Fruit fly (Drosophila melanogaster) whole organism, pupa: Measurements from ENCODE around the gene pdm2.

Experiments
- CG10348 ChIP-seq: fragments of 200-800 bp; sonication (Bioruptor generic); IDR thresholded peaks from 2 replicates; pipeline ENCODE4 v1.3.6; 2022; ENCODE audit warnings: missing biosample characterization, missing genetic modification characterization
- CG14655 ChIP-seq: fragments of 200-800 bp; sonication (Bioruptor generic); optimal IDR thresholded peaks from 3 replicates; lab custom pipeline; 2017; ENCODE audit warnings: mild to moderate bottlenecking, missing biosample characterization, missing genetic modification reagents, missing genetic modification characterization
- CG32121 ChIP-seq: fragments of 200-800 bp; sonication (Bioruptor generic); IDR thresholded peaks from 2 replicates; pipeline ENCODE4 v1.3.6; 2022; ENCODE audit warnings: missing biosample characterization, missing genetic modification characterization
- CG34367 ChIP-seq: fragments of 200-800 bp; sonication (Bioruptor generic); optimal IDR thresholded peaks from 2 replicates; lab custom pipeline; 2018; ENCODE audit warnings: missing biosample characterization, mild to moderate bottlenecking, missing genetic modification characterization
- CG4496 ChIP-seq: fragments of 200-800 bp; sonication (Bioruptor generic); IDR thresholded peaks from 3 replicates; pipeline ENCODE4 v1.3.6; 2022; ENCODE audit warnings: missing biosample characterization, missing genetic modification characterization
- D1 ChIP-seq: fragments of 200-800 bp; sonication (Bioruptor generic); optimal IDR thresholded peaks from 2 replicates; lab custom pipeline; 2018; ENCODE audit warnings: missing biosample characterization, mild to moderate bottlenecking, missing genetic modification characterization, moderate library complexity
- EcR ChIP-seq: fragments of 200-800 bp; sonication (Bioruptor generic); optimal IDR thresholded peaks from 3 replicates; lab custom pipeline; 2019; ENCODE audit warnings: missing biosample characterization, missing genetic modification characterization, mild to moderate bottlenecking, moderate library complexity, missing genetic modification reagents
- Pif1A ChIP-seq: fragments of 200-800 bp; sonication (Bioruptor generic); optimal IDR thresholded peaks from 3 replicates; lab custom pipeline; 2016; ENCODE audit warnings: missing biosample characterization, missing genetic modification characterization
- Pif1B ChIP-seq: fragments of 200-800 bp; sonication (Bioruptor generic); optimal IDR thresholded peaks from 3 replicates; lab custom pipeline; 2016; ENCODE audit warnings: missing biosample characterization, missing genetic modification characterization

dm6 chr2L:12701498-12701897 is 44.5 kb downstream of the pdm2 start:
- no peak for TF ChIP-seq Pif1A
- no peak for TF ChIP-seq EcR (GFP tag; lab: Kevin White, UChicago)
- no peak for TF ChIP-seq CG34367 (tag; lab: Kevin White, UChicago)
- TF ChIP-seq CG4496 (GFP tag; lab: Robert Waterston, UW): no peak
- TF ChIP-seq Pif1B (GFP tag; lab: Kevin White, UChicago): no peak
- no peak for TF ChIP-seq CG10348 (GFP tag; lab: Robert Waterston, UW)
- TF ChIP-seq CG32121 (GFP tag; lab: Robert Waterston, UW): no peak
- no peak for TF ChIP-seq D1 (tag; lab: Kevin White, UChicago)
- no peak for TF ChIP-seq CG14655 (GFP tag; lab: Kevin White, UChicago)
